Worm (Caenorhabditis elegans) whole organism, L1 larva: Measurements from ENCODE around the gene str-5.

ENCODE experiments used
- C34B4.2 ChIP-seq: sonication (generic microtip); optimal IDR thresholded peaks from 2 replicates; lab custom pipeline; 2017; ENCODE audit warnings: mild to moderate bottlenecking, missing genetic modification characterization, missing compliant biosample characterization
- F16B12.6 ChIP-seq: fragments of 150-350 bp; optimal IDR thresholded peaks from 2 replicates; lab custom pipeline; 2014; ENCODE audit warnings: missing biosample characterization, missing genetic modification characterization
- Y116A8C.19 ChIP-seq: sonication (generic microtip); optimal IDR thresholded peaks from 2 replicates; lab custom pipeline; 2016; ENCODE audit warnings: missing compliant biosample characterization, missing genetic modification characterization, borderline replicate concordance
- aha-1 ChIP-seq: fragments of 150-350 bp; optimal IDR thresholded peaks from 2 replicates; lab custom pipeline; 2014; ENCODE audit warnings: missing biosample characterization, missing genetic modification characterization
- alr-1 ChIP-seq: fragments of 200-800 bp; sonication (Bioruptor generic); optimal IDR thresholded peaks from 2 replicates; lab custom pipeline; 2018; ENCODE audit warnings: borderline replicate concordance, mild to moderate bottlenecking, missing genetic modification characterization, missing compliant biosample characterization
- aly-2 ChIP-seq: fragments of 150-350 bp; optimal IDR thresholded peaks from 2 replicates; lab custom pipeline; 2014; ENCODE audit warnings: missing biosample characterization, missing genetic modification characterization
- ceh-8 ChIP-seq: fragments of 200-800 bp; sonication (Bioruptor generic); optimal IDR thresholded peaks from 2 replicates; lab custom pipeline; 2018; ENCODE audit warnings: mild to moderate bottlenecking, missing genetic modification characterization, moderate library complexity, missing compliant biosample characterization
- ceh-82 ChIP-seq, 3 experiments: fragments of 150-350 bp in 1 of 3; sonication (generic microtip) in 2 of 3; optimal IDR thresholded peaks; 2 replicates each; lab custom pipeline; 2014 to 2017; ENCODE audit warnings: missing biosample characterization in 3 of 3, missing genetic modification characterization in 3 of 3
- dpl-1 ChIP-seq, 3 experiments: fragments of 150-350 bp in 2 of 3; sonication (generic microtip) in 1 of 3; optimal IDR thresholded peaks; 2 replicates each; lab custom pipeline; 2014 to 2017; ENCODE audit warnings: missing biosample characterization in 3 of 3, missing genetic modification characterization in 3 of 3, missing genetic modification reagents in 3 of 3
- dsc-1 ChIP-seq: sonication (generic microtip); optimal IDR thresholded peaks from 2 replicates; lab custom pipeline; 2016; ENCODE audit warnings: mild to moderate bottlenecking, missing genetic modification characterization, missing compliant biosample characterization
- efl-1 ChIP-seq, 4 experiments: fragments of 150-350 bp; optimal IDR thresholded peaks in 3 of 4; peaks in 1 of 4; 1 replicate in 1 of 4; 2 replicates in 3 of 4; lab custom pipeline; 2014; ENCODE audit warnings: missing biosample characterization in 2 of 4, missing genetic modification characterization in 2 of 4, missing genetic modification reagents in 2 of 4
- elt-2 ChIP-seq: sonication (generic microtip); optimal IDR thresholded peaks from 2 replicates; lab custom pipeline; 2016; ENCODE audit warnings: missing genetic modification characterization, mild to moderate bottlenecking, inconsistent platforms, missing compliant biosample characterization, missing genetic modification reagents
- fkh-4 ChIP-seq: sonication (generic microtip); optimal IDR thresholded peaks from 2 replicates; lab custom pipeline; 2016; ENCODE audit warnings: missing compliant biosample characterization, missing genetic modification characterization, borderline replicate concordance
- fkh-8 ChIP-seq: sonication (generic microtip); optimal IDR thresholded peaks from 2 replicates; lab custom pipeline; 2016; ENCODE audit warnings: mild to moderate bottlenecking, missing genetic modification characterization, missing compliant biosample characterization
- fos-1 ChIP-seq: fragments of 150-350 bp; optimal IDR thresholded peaks from 2 replicates; lab custom pipeline; 2014; ENCODE audit warnings: missing biosample characterization, missing genetic modification characterization
- hlh-17 ChIP-seq: fragments of 200-800 bp; sonication (Bioruptor generic); optimal IDR thresholded peaks from 2 replicates; lab custom pipeline; 2018; ENCODE audit warnings: missing genetic modification characterization, mild to moderate bottlenecking, missing compliant biosample characterization, moderate library complexity, borderline replicate concordance
- hpl-2 ChIP-seq: fragments of 150-350 bp; optimal IDR thresholded peaks from 2 replicates; lab custom pipeline; 2014; ENCODE audit warnings: missing biosample characterization, missing genetic modification reagents, missing genetic modification characterization
- lin-14 ChIP-seq: fragments of 200-800 bp; sonication (Bioruptor generic); optimal IDR thresholded peaks from 2 replicates; lab custom pipeline; 2018; ENCODE audit warnings: mild to moderate bottlenecking, missing genetic modification characterization, moderate library complexity, missing compliant biosample characterization
- lsy-2 ChIP-seq, 2 experiments: fragments of 150-350 bp; optimal IDR thresholded peaks; 2 replicates each; lab custom pipeline; 2014; ENCODE audit warnings: missing biosample characterization in 2 of 2, missing genetic modification characterization in 2 of 2
- mdl-1 ChIP-seq, 2 experiments: fragments of 150-350 bp; optimal IDR thresholded peaks; 2 replicates each; lab custom pipeline; 2014 to 2017; ENCODE audit warnings: missing biosample characterization in 2 of 2, missing genetic modification characterization in 2 of 2, inconsistent platforms in 1 of 2
- mep-1 ChIP-seq: fragments of 150-350 bp; optimal IDR thresholded peaks from 2 replicates; lab custom pipeline; 2014; ENCODE audit warnings: missing biosample characterization, missing genetic modification characterization
- nhr-12 ChIP-seq: sonication (generic microtip); optimal IDR thresholded peaks from 2 replicates; lab custom pipeline; 2017; ENCODE audit warnings: missing biosample characterization, missing genetic modification characterization
- nhr-19 ChIP-seq: fragments of 200-800 bp; sonication (Bioruptor generic); conservative IDR thresholded peaks from 2 replicates; pipeline ENCODE4 v1.3.6; 2022; ENCODE audit warnings: missing genetic modification characterization, missing compliant biosample characterization
- nhr-237 ChIP-seq: fragments of 150-350 bp; optimal IDR thresholded peaks from 2 replicates; lab custom pipeline; 2014; ENCODE audit warnings: missing biosample characterization, missing genetic modification characterization
- nhr-76 ChIP-seq: sonication (generic microtip); optimal IDR thresholded peaks from 2 replicates; lab custom pipeline; 2017; ENCODE audit warnings: missing biosample characterization, missing genetic modification characterization
- nhr-84 ChIP-seq: sonication (generic microtip); optimal IDR thresholded peaks from 2 replicates; lab custom pipeline; 2017; ENCODE audit warnings: missing biosample characterization, missing genetic modification characterization
- nhr-85 ChIP-seq: sonication (generic microtip); peaks from one replicate; lab custom pipeline; 2016; ENCODE audit warnings: missing genetic modification characterization, inconsistent platforms, missing compliant biosample characterization
- pag-3 ChIP-seq: sonication (generic microtip); optimal IDR thresholded peaks from 2 replicates; lab custom pipeline; 2017; ENCODE audit warnings: missing genetic modification characterization, mild to moderate bottlenecking, missing compliant biosample characterization, antibody characterized with exemption, borderline replicate concordance; ENCODE audit not compliant: insufficient read depth
- pqm-1 ChIP-seq: sonication (generic microtip); optimal IDR thresholded peaks from 3 replicates; lab custom pipeline; 2017; ENCODE audit warnings: missing biosample characterization, missing genetic modification characterization
- skn-1 ChIP-seq: fragments of 150-350 bp; optimal IDR thresholded peaks from 2 replicates; lab custom pipeline; 2014; ENCODE audit warnings: missing biosample characterization, missing genetic modification characterization
- sup-37 ChIP-seq: fragments of 200-800 bp; sonication (Bioruptor generic); optimal IDR thresholded peaks from 2 replicates; lab custom pipeline; 2018; ENCODE audit warnings: mild to moderate bottlenecking, missing genetic modification characterization, missing compliant biosample characterization
- unc-86 ChIP-seq: sonication (generic microtip); optimal IDR thresholded peaks from 2 replicates; lab custom pipeline; 2016; ENCODE audit warnings: missing genetic modification characterization, missing compliant biosample characterization
- xbp-1 ChIP-seq: sonication (generic microtip); optimal IDR thresholded peaks from 2 replicates; lab custom pipeline; 2016; ENCODE audit warnings: missing genetic modification characterization, missing compliant biosample characterization
- ztf-4 ChIP-seq: fragments of 150-350 bp; optimal IDR thresholded peaks from 2 replicates; lab custom pipeline; 2014; ENCODE audit warnings: missing biosample characterization, missing genetic modification characterization

str-5 gene

DNA sequence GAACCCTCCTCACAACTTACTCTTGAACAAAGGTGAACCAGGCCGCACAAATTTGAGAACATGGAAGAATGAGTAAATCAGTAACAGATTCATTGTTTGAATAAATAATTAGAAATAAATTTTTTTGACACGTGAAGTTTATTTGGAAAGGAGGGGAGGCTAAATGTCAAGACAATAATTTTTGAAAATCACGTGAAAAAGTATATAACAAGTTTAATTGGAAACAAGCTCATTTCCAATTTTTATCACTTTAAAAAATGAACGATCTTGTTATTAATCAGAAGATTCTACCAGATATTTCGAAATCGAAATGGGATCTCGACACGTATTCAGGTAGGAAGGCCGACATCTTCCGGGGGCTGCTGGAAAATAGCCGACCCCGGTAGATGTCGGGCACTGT is 26.4 kb upstream of the str-5 start, which contains the start of the genes irld-57 and sfxn-1.3:
Gene irld-57, minus strand, starts transcription at position 101 of the 400 bp plus-strand sequence.
Gene sfxn-1.3, plus strand, starts transcription at position 232 of the 400 bp plus-strand sequence.
- TF ChIP-seq dpl-1 (GFP tag; optimal IDR thresholded peaks at IDR 0.05; lab: Kevin White, UChicago) (no peak), ceh-8 (no peak), nhr-12 (tag; lab: Kevin White, UChicago) (no peak), dsc-1 (tag; lab: Kevin White, UChicago) (no peak), fkh-8 (tag; lab: Kevin White, UChicago) (no peak), nhr-84 (tag; lab: Kevin White, UChicago) (no peak), mep-1 (tag; lab: Kevin White, UChicago) (no peak), F16B12.6 (tag; lab: Kevin White, UChicago) (no peak), lsy-2 (tag; optimal IDR thresholded peaks at IDR 0.05; lab: Kevin White, UChicago) (no peak), pqm-1 (tag; lab: Kevin White, UChicago) (no peak), efl-1 (optimal IDR thresholded peaks at IDR 0.05; lab: Kevin White, UChicago) (no peak), efl-1 (GFP tag; optimal IDR thresholded peaks at IDR 0.05 in 1 of 2; lab: Kevin White, UChicago) (no peak), hpl-2 (GFP tag; lab: Kevin White, UChicago) (no peak), aly-2 (tag; lab: Kevin White, UChicago) (no peak), elt-2 (tag; lab: Kevin White, UChicago) (no peak), nhr-237 (tag; lab: Kevin White, UChicago) (no peak)
- TF ChIP-seq, all 84 proteins: peak for 0

DNA sequence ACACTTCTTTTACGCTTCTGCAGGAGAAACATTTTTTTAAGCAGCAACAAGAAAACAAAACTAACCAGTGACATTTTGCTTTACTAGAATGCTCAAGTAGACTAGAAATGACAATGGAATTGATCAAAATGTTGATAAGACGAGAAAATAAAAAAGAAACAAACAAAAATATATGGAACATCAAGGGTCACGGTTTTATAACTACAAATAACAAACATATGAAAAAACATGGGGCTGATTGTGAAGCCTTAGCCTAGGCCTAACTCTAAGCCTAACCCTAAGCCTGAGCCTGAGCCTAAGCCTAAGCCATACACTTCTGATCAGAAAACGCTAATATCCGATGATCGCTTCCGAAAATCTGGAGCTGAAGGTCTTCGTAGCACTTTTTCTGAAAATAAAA is 22.6 kb upstream of the str-5 start, which contains the start of gene Y6E2A.10:
Gene Y6E2A.10, minus strand, starts transcription at position 101 of the 400 bp plus-strand sequence.
- TF ChIP-seq pqm-1 (tag; lab: Kevin White, UChicago) (no peak), hlh-17 (GFP tag; lab: Kevin White, UChicago) (no peak), unc-86 (tag; lab: Kevin White, UChicago) (no peak), elt-2 (tag; lab: Kevin White, UChicago) (no peak), skn-1 (tag; lab: Kevin White, UChicago) (no peak), ztf-4 (tag; lab: Kevin White, UChicago) (no peak), pag-3 (tag; lab: Kevin White, UChicago) (no peak)

DNA sequence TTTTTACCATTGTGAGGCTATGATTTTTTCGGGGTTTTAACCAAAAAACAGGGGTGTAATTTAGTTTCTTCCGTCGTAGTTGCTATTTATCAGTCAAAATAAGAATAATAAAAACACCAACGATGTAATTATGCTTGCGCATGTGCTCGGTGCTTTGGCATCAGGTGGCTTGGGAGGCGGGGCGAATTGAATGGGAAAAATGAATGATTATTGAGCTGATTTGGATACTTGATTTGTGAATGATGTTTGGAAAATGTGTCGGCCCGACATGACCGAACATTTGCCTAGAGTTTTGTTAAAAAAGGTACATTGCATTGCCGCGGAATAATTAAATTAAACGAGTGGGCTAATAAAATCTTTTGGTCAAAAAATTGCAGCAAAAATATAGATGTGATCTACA is 20.8 kb upstream of the str-5 start, which contains the start of gene str-38:
Gene str-38, minus strand, starts transcription at position 101 of the 400 bp plus-strand sequence.
- TF ChIP-seq Y116A8C.19: no peak
- no peak for TF ChIP-seq lin-14 (GFP tag; lab: Kevin White, UChicago)
- TF ChIP-seq nhr-76 (tag; lab: Kevin White, UChicago): no peak
- TF ChIP-seq dpl-1 (GFP tag; optimal IDR thresholded peaks at IDR 0.05; lab: Kevin White, UChicago): no peak
- no peak for TF ChIP-seq sup-37 (GFP tag; lab: Kevin White, UChicago)
- no peak for TF ChIP-seq xbp-1 (tag; lab: Kevin White, UChicago)
- no peak for TF ChIP-seq ceh-8
- TF ChIP-seq fos-1 (tag; lab: Kevin White, UChicago): no peak

DNA sequence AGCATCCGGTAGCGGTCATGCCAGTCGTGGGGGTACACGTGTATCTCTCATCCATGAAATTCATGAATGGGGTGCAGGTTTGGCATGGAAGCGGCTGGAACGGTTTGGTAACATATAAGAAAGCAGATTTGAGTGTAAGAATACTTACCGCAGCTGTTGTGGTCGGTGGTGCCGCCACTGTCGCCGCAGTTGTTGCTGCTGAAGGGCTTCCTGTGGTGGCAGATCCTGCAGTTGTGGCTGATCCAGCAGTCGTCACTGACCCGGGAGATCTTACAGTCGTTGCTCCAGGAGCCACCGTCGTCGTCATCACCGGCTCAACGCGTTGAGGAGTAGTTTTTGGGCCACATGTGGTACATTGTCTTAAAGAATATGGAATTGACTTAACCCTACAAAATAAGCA is 20.0 kb upstream of the str-5 start:
- TF ChIP-seq fkh-4 (tag; lab: Kevin White, UChicago) (no peak), alr-1 (no peak), nhr-19 (GFP tag; lab: Robert Waterston, UW) (no peak), aha-1 (tag; lab: Kevin White, UChicago) (no peak), mdl-1 (tag; optimal IDR thresholded peaks at IDR 0.05; lab: Kevin White, UChicago) (no peak), C34B4.2 (tag; lab: Kevin White, UChicago) (no peak), nhr-85 (no peak), ceh-82 (tag; optimal IDR thresholded peaks at IDR 0.05; lab: Kevin White, UChicago) (no peak)
